Fruit fly (Drosophila melanogaster): ENCODE results near the gene CG12310.
A peak's percentile ranks its signal among the peaks of the same experiment; 100 is the strongest.

dm6 chr3L:15005774-15006173 lies 44.8 kb downstream of the CG12310 start:
- no peak for TF ChIP-seq eg (GFP tag; IDR thresholded peaks at IDR 0.05)
- no peak for TF ChIP-seq esn (GFP tag; optimal IDR thresholded peaks at IDR 0.05)
- TF ChIP-seq spab (GFP tag; optimal IDR thresholded peaks at IDR 0.05): peak; percentile 67

All from whole organism, prepupa.